Worm (Caenorhabditis elegans) whole organism, early embryonic: ENCODE results near the gene arl-5.
A peak's percentile ranks its signal among the peaks of the same experiment; 100 is the strongest.

Experiments used
- B0310.2 ChIP-seq: sonication (generic microtip); optimal IDR thresholded peaks from 2 replicates; lab custom pipeline; 2016; ENCODE audit warnings: mild to moderate bottlenecking, missing genetic modification characterization, missing compliant biosample characterization
- F13C5.2 ChIP-seq: sonication (generic microtip); optimal IDR thresholded peaks from 2 replicates; lab custom pipeline; 2017; ENCODE audit warnings: mild to moderate bottlenecking, missing genetic modification characterization, inconsistent platforms, missing compliant biosample characterization
- aly-1 ChIP-seq: sonication (generic microtip); optimal IDR thresholded peaks from 2 replicates; lab custom pipeline; 2016; ENCODE audit warnings: missing genetic modification characterization, missing compliant biosample characterization
- ama-1 ChIP-seq: fragments of 150-350 bp; optimal IDR thresholded peaks from 2 replicates; lab custom pipeline; 2014
- ceh-13 ChIP-seq: fragments of 200-800 bp; sonication (Bioruptor generic); optimal IDR thresholded peaks from 2 replicates; lab custom pipeline; 2018; ENCODE audit warnings: mild to moderate bottlenecking, missing genetic modification characterization, missing compliant biosample characterization
- ceh-36 ChIP-seq: sonication (generic microtip); optimal IDR thresholded peaks from 2 replicates; lab custom pipeline; 2016; ENCODE audit warnings: missing genetic modification characterization, inconsistent platforms, missing compliant biosample characterization
- hmbx-1 ChIP-seq: sonication (generic microtip); optimal IDR thresholded peaks from 2 replicates; lab custom pipeline; 2016; ENCODE audit warnings: mild to moderate bottlenecking, missing genetic modification characterization, missing compliant biosample characterization
- hmg-4 ChIP-seq: fragments of 200-800 bp; sonication (Bioruptor generic); optimal IDR thresholded peaks from 2 replicates; lab custom pipeline; 2018; ENCODE audit warnings: mild to moderate bottlenecking, missing genetic modification characterization, missing compliant biosample characterization
- hnd-1 ChIP-seq: sonication (generic microtip); optimal IDR thresholded peaks from 2 replicates; lab custom pipeline; 2016; ENCODE audit warnings: missing genetic modification characterization, missing compliant biosample characterization
- pes-1 ChIP-seq: fragments of 200-800 bp; sonication (Bioruptor generic); IDR thresholded peaks from 2 replicates; pipeline ENCODE4 v1.3.6; 2022; ENCODE audit warnings: missing genetic modification reagents, missing genetic modification characterization, missing compliant biosample characterization
- scrt-1 ChIP-seq: fragments of 200-800 bp; sonication (Bioruptor generic); IDR thresholded peaks from 2 replicates; pipeline ENCODE4 v1.3.6; 2022; ENCODE audit warnings: missing genetic modification characterization, missing compliant biosample characterization
- sea-1 ChIP-seq: fragments of 200-800 bp; sonication (Bioruptor generic); conservative IDR thresholded peaks from 2 replicates; pipeline ENCODE4 v1.3.6; 2022; ENCODE audit warnings: missing genetic modification characterization, missing compliant biosample characterization
- tbx-11 ChIP-seq: fragments of 200-800 bp; sonication (Bioruptor generic); IDR thresholded peaks from 2 replicates; pipeline ENCODE4 v1.3.6; 2022; ENCODE audit warnings: missing genetic modification characterization, missing compliant biosample characterization
- tbx-37 ChIP-seq: fragments of 200-800 bp; sonication (Bioruptor generic); conservative IDR thresholded peaks from 2 replicates; pipeline ENCODE4 v1.3.6; 2022; ENCODE audit warnings: missing genetic modification reagents, missing genetic modification characterization, missing compliant biosample characterization
- tra-4 ChIP-seq: sonication (generic microtip); optimal IDR thresholded peaks from 2 replicates; lab custom pipeline; 2017; ENCODE audit warnings: missing genetic modification characterization, missing compliant biosample characterization

arl-5 gene

DNA sequence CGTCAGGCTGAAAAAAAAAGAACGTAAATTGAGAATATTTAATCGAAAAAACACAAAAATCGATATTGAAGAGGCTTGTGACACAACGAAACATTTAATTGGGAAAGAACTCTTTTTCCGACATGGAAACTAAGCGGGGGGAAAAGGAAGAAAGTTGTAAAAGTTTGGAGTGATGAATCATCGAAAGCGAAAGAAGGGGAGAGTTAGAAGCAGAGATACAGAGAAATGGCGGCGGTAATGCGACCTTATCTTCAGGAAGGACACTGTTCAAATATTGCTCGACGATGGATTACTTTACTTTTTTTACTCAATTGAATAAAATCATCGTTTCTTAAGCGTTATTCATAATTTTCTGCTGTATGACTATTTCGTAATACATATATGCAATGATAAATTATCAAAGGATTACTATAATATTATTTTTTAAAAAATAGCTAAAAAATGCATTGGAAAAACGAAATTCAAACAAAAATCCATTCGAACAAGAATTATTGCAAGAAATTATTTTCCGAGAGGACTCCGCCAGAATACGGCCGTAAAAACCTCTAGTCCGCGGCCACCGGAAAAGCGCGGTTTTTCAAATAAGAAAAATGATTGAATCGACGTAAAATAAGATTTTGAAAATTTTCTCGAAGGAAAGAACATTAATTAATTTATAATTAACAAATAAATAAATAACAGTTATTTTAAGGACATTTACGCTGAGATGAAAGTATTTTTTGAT lies 44.9 kb downstream of the arl-5 start, which contains the start of gene dhhc-4:
dhhc-4 (minus strand) TSS at position 13 of the 724 bp plus-strand sequence.
- TF ChIP-seq ceh-36 (tag; lab: Kevin White, UChicago) (no peak), hnd-1 (tag; lab: Kevin White, UChicago) (no peak), tbx-11 (GFP tag; lab: Robert Waterston, UW) (no peak), hmbx-1 (tag; lab: Kevin White, UChicago) (no peak), B0310.2 (tag; lab: Kevin White, UChicago) (no peak), tra-4 (tag; lab: Kevin White, UChicago) (no peak), tbx-37 (GFP tag; lab: Robert Waterston, UW) (peak; percentile 80), ama-1 (lab: Kevin White, UChicago) (no peak), F13C5.2 (tag; lab: Kevin White, UChicago) (no peak), sea-1 (GFP tag; lab: Robert Waterston, UW) (no peak), scrt-1 (GFP tag; lab: Robert Waterston, UW) (no peak), aly-1 (no peak), pes-1 (GFP tag; lab: Robert Waterston, UW) (peak; percentile 79), ceh-13 (GFP tag; lab: Kevin White, UChicago) (peak; percentile 1)

- TF ChIP-seq sea-1 (GFP tag; lab: Robert Waterston, UW) (no peak), ceh-13 (GFP tag; lab: Kevin White, UChicago) (no peak), scrt-1 (GFP tag; lab: Robert Waterston, UW) (no peak), tra-4 (tag; lab: Kevin White, UChicago) (no peak), hmg-4 (GFP tag; lab: Kevin White, UChicago) (no peak), pes-1 (GFP tag; lab: Robert Waterston, UW) (no peak), tbx-11 (GFP tag; lab: Robert Waterston, UW) (no peak), hnd-1 (tag; lab: Kevin White, UChicago) (no peak), aly-1 (no peak), tbx-37 (GFP tag; lab: Robert Waterston, UW) (no peak)
Observed at ce11 chrIII:9871032-9871431, 48.0 kb downstream of the arl-5 start, which contains the start of gene ZK757.1. Gene ZK757.1 (minus strand): TSS chrIII:9871132.
